Fruit fly (Drosophila melanogaster) whole organism: ENCODE data around the gene CG13044.

Experiments used
- CG8478 ChIP-seq: fragments of >200 bp; optimal IDR thresholded peaks from 2 replicates; lab custom pipeline; 2018; ENCODE audit warnings: inconsistent platforms
- Dll ChIP-seq: fragments of >200 bp; optimal IDR thresholded peaks from 2 replicates; lab custom pipeline; 2017
- EcR ChIP-seq, 2 experiments: fragments of >200 bp; optimal IDR thresholded peaks; 2 replicates each; lab custom pipeline; 2017; ENCODE audit warnings: missing biosample characterization in 2 of 2, missing genetic modification characterization in 2 of 2, missing genetic modification reagents in 2 of 2
- psq ChIP-seq: fragments of >200 bp; optimal IDR thresholded peaks from 2 replicates; lab custom pipeline; 2017
- usp ChIP-seq: fragments of >200 bp; optimal IDR thresholded peaks from 2 replicates; lab custom pipeline; 2017; ENCODE audit warnings: missing biosample characterization, missing genetic modification characterization, mixed read lengths

DNA sequence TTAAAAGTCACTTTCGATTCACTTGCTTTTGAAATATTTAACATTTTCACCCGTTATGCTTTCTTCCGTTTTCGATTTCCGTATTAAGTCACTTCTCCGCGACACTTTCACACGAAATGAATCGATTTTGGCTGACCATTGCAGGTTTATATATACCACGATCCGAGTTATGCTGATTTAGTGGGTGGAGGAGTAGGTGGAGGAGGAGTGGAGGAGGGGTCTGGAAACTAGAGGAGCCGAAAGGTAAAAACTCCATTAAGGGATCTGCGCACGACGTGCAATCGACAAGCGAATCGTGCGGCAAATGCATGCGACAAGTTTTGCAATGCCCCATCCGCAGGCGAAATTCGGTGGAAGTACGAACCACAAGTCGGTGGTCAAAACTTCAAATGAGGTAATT is 12.1 kb downstream of the CG13044 start, which contains the start of gene CG13045:
- TF ChIP-seq EcR (GFP tag; optimal IDR thresholded peaks at IDR 0.05; lab: Kevin White, UChicago) (no peak), usp (GFP tag; lab: Kevin White, UChicago) (no peak), CG8478 (lab: Kevin White, UChicago) (no peak), psq (lab: Kevin White, UChicago) (no peak), Dll (lab: Kevin White, UChicago) (no peak)
